Worm (Caenorhabditis elegans): ENCODE results near the gene F13B12.6.

- no peak for TF ChIP-seq pqm-1 (tag; optimal IDR thresholded peaks at IDR 0.05)
- no peak for TF ChIP-seq mep-1 (tag; optimal IDR thresholded peaks at IDR 0.05)
- no peak for TF ChIP-seq ztf-4 (tag; optimal IDR thresholded peaks at IDR 0.05)
Measured at ce11 chrIV:10417781-10418180, at the start of gene F13B12.6.
